Fruit fly (Drosophila melanogaster) whole organism, wandering third instar larva: ENCODE results near the gene CG12112.
A peak's percentile ranks its signal among the peaks of the same experiment; 100 is the strongest.

Source experiments
- Abd-B ChIP-seq: fragments of >200 bp; optimal IDR thresholded peaks from 2 replicates; lab custom pipeline; 2017; ENCODE audit warnings: missing biosample characterization, missing genetic modification characterization
- CG32264 ChIP-seq: fragments of 200-800 bp; sonication (Bioruptor generic); optimal IDR thresholded peaks from 2 replicates; lab custom pipeline; 2016; ENCODE audit warnings: missing biosample characterization, missing genetic modification characterization
- CG9705 ChIP-seq: fragments of 200-800 bp; sonication (Bioruptor generic); optimal IDR thresholded peaks from 2 replicates; lab custom pipeline; 2018; ENCODE audit warnings: missing biosample characterization, mild to moderate bottlenecking, missing genetic modification characterization
- CrebA ChIP-seq: fragments of 200-800 bp; sonication (Bioruptor generic); optimal IDR thresholded peaks from 2 replicates; lab custom pipeline; 2016; ENCODE audit warnings: missing biosample characterization, mild to moderate bottlenecking, missing genetic modification characterization, borderline replicate concordance
- Dfd ChIP-seq: fragments of >200 bp; optimal IDR thresholded peaks from 2 replicates; lab custom pipeline; 2017; ENCODE audit warnings: missing biosample characterization, missing genetic modification characterization
- Dif ChIP-seq: fragments of 200-275, 200-300 bp; sonication (Bioruptor generic); optimal IDR thresholded peaks from 2 replicates; lab custom pipeline; 2018; ENCODE audit warnings: missing biosample characterization, missing genetic modification characterization; ENCODE audit not compliant: partially characterized antibody
- GATAd ChIP-seq: sonication (Bioruptor generic); optimal IDR thresholded peaks from 2 replicates; lab custom pipeline; 2016; ENCODE audit warnings: missing biosample characterization, missing genetic modification characterization
- HLH106 ChIP-seq: fragments of 200-800 bp; optimal IDR thresholded peaks from 3 replicates; lab custom pipeline; 2019; ENCODE audit warnings: missing biosample characterization, mild to moderate bottlenecking, missing genetic modification characterization, moderate library complexity
- Hnf4 ChIP-seq: fragments of 200-800 bp; sonication (Bioruptor generic); optimal IDR thresholded peaks from 2 replicates; lab custom pipeline; 2016; ENCODE audit warnings: missing biosample characterization, mild to moderate bottlenecking, missing genetic modification characterization
- Hr78 ChIP-seq: fragments of >200 bp; optimal IDR thresholded peaks from 2 replicates; lab custom pipeline; 2017; ENCODE audit warnings: missing biosample characterization, missing genetic modification characterization
- Hr83 ChIP-seq: fragments of 200-300 bp; sonication (Bioruptor generic); optimal IDR thresholded peaks from 2 replicates; lab custom pipeline; 2016; ENCODE audit warnings: missing biosample characterization, mild to moderate bottlenecking, missing genetic modification characterization, moderate library complexity; ENCODE audit not compliant: poor library complexity, severe bottlenecking
- Jra ChIP-seq: sonication (Bioruptor generic); optimal IDR thresholded peaks from 2 replicates; lab custom pipeline; 2016; ENCODE audit warnings: missing biosample characterization, missing genetic modification characterization
- Mio ChIP-seq: sonication (Bioruptor generic); optimal IDR thresholded peaks from 2 replicates; lab custom pipeline; 2016; ENCODE audit warnings: missing biosample characterization, missing genetic modification characterization
- Myc ChIP-seq: fragments of >200 bp; optimal IDR thresholded peaks from 2 replicates; lab custom pipeline; 2017
- N ChIP-seq: fragments of >200 bp; optimal IDR thresholded peaks from 2 replicates; lab custom pipeline; 2018; ENCODE audit warnings: missing biosample characterization, missing external identifiers, missing genetic modification characterization
- OdsH ChIP-seq: fragments of 200-800 bp; sonication (Bioruptor generic); optimal IDR thresholded peaks from 2 replicates; lab custom pipeline; 2016; ENCODE audit warnings: missing biosample characterization, mild to moderate bottlenecking, missing genetic modification characterization
- Rel ChIP-seq, 2 experiments: fragments of 200-800 bp; sonication (Bioruptor generic) in 1 of 2; optimal IDR thresholded peaks; 2 replicates in 1 of 2; 3 replicates in 1 of 2; lab custom pipeline; 2016 to 2019; ENCODE audit warnings: mild to moderate bottlenecking in 2 of 2, missing biosample characterization in 2 of 2, missing genetic modification characterization in 2 of 2, moderate library complexity in 1 of 2
- Sp1 ChIP-seq: fragments of 200-800 bp; sonication (Bioruptor generic); optimal IDR thresholded peaks from 3 replicates; lab custom pipeline; 2019; ENCODE audit warnings: missing biosample characterization, mild to moderate bottlenecking, missing genetic modification characterization, moderate library complexity
- Vsx2 ChIP-seq: fragments of 200-300, 225-300 bp; sonication (Bioruptor generic); optimal IDR thresholded peaks from 2 replicates; lab custom pipeline; 2018; ENCODE audit warnings: missing biosample characterization, missing genetic modification characterization; ENCODE audit not compliant: partially characterized antibody
- br ChIP-seq: fragments of 200-800 bp; sonication (Bioruptor generic); optimal IDR thresholded peaks from 2 replicates; lab custom pipeline; 2016; ENCODE audit warnings: missing biosample characterization, missing genetic modification characterization
- brk ChIP-seq: fragments of 200-800 bp; sonication (Bioruptor generic); optimal IDR thresholded peaks from 2 replicates; lab custom pipeline; 2016; ENCODE audit warnings: missing biosample characterization, mild to moderate bottlenecking, missing genetic modification characterization
- dl ChIP-seq, 2 experiments: fragments of 175-275, 200-275 bp in 1 of 2; fragments of 200-275 bp in 1 of 2; sonication (Bioruptor generic); optimal IDR thresholded peaks; lab custom pipeline; 2018; ENCODE audit warnings: mild to moderate bottlenecking in 2 of 2, missing biosample characterization in 2 of 2, missing genetic modification characterization in 2 of 2, moderate library complexity in 2 of 2; ENCODE audit not compliant: partially characterized antibody in 2 of 2, insufficient read depth in 1 of 2
- dmrt93B ChIP-seq: fragments of 200-800 bp; sonication (Bioruptor generic); optimal IDR thresholded peaks from 2 replicates; lab custom pipeline; 2018; ENCODE audit warnings: missing biosample characterization, mild to moderate bottlenecking, missing genetic modification characterization
- dsf ChIP-seq: sonication (Bioruptor generic); optimal IDR thresholded peaks from 2 replicates; lab custom pipeline; 2016; ENCODE audit warnings: missing biosample characterization, missing genetic modification characterization, borderline replicate concordance
- ey ChIP-seq: fragments of 200-800 bp; sonication (Bioruptor generic); optimal IDR thresholded peaks from 2 replicates; lab custom pipeline; 2016; ENCODE audit warnings: missing biosample characterization, missing genetic modification characterization
- foxo ChIP-seq, 2 experiments: fragments of 200-800 bp; sonication (Bioruptor generic); optimal IDR thresholded peaks; 2 replicates in 1 of 2; 3 replicates in 1 of 2; lab custom pipeline; 2016 to 2017; ENCODE audit warnings: missing biosample characterization in 2 of 2, missing genetic modification characterization in 2 of 2
- fru ChIP-seq: fragments of 200-800 bp; sonication (Bioruptor generic); optimal IDR thresholded peaks from 3 replicates; lab custom pipeline; 2016; ENCODE audit warnings: missing biosample characterization, mild to moderate bottlenecking, missing genetic modification characterization
- h ChIP-seq: fragments of 200-800 bp; sonication (Bioruptor generic); optimal IDR thresholded peaks from 3 replicates; lab custom pipeline; 2016; ENCODE audit warnings: missing biosample characterization, mild to moderate bottlenecking, missing genetic modification characterization
- jim ChIP-seq: fragments of 175-275, 200-325 bp; sonication (Bioruptor generic); optimal IDR thresholded peaks from 2 replicates; lab custom pipeline; 2016; ENCODE audit warnings: missing biosample characterization, mild to moderate bottlenecking, missing genetic modification characterization
- lola ChIP-seq: fragments of >200 bp; optimal IDR thresholded peaks from 2 replicates; lab custom pipeline; 2017; ENCODE audit warnings: missing biosample characterization, missing genetic modification characterization
- pan ChIP-seq: fragments of >200 bp; optimal IDR thresholded peaks from 2 replicates; lab custom pipeline; 2017
- psq ChIP-seq: fragments of 200-800 bp; sonication (Bioruptor generic); optimal IDR thresholded peaks from 3 replicates; lab custom pipeline; 2017; ENCODE audit warnings: missing biosample characterization, mild to moderate bottlenecking, missing genetic modification characterization, moderate library complexity
- rgr ChIP-seq: fragments of 200-800 bp; sonication (Bioruptor generic); optimal IDR thresholded peaks from 3 replicates; lab custom pipeline; 2016; ENCODE audit warnings: missing biosample characterization, mild to moderate bottlenecking, missing genetic modification characterization
- sage ChIP-seq: fragments of 200-800 bp; sonication (Bioruptor generic); optimal IDR thresholded peaks from 2 replicates; lab custom pipeline; 2016; ENCODE audit warnings: missing biosample characterization, mild to moderate bottlenecking, missing genetic modification characterization
- sv ChIP-seq: fragments of 200-800 bp; sonication (Bioruptor generic); optimal IDR thresholded peaks from 3 replicates; lab custom pipeline; 2016; ENCODE audit warnings: missing biosample characterization, missing genetic modification characterization
- tai ChIP-seq: sonication (Bioruptor generic); optimal IDR thresholded peaks from 2 replicates; lab custom pipeline; 2016; ENCODE audit warnings: missing biosample characterization, missing genetic modification characterization
- usp ChIP-seq: fragments of >200 bp; optimal IDR thresholded peaks from 2 replicates; lab custom pipeline; 2017; ENCODE audit warnings: missing biosample characterization, missing genetic modification characterization
- woc ChIP-seq: sonication (Bioruptor generic); optimal IDR thresholded peaks from 2 replicates; lab custom pipeline; 2016; ENCODE audit warnings: missing biosample characterization, mild to moderate bottlenecking, missing genetic modification characterization

Gene CG12112

dm6 chrX:8573744-8574484 is 13.9 kb upstream of the CG12112 start, which contains the start of gene CG12065:
TSS of gene CG12065 (plus strand) at chrX:8574306.
- no peak for TF ChIP-seq Jra (GFP tag; lab: Kevin White, UChicago)
- peak; percentile 26 for TF ChIP-seq ey (GFP tag; lab: Kevin White, UChicago)
- TF ChIP-seq OdsH (GFP tag; lab: Kevin White, UChicago) = no peak
- peak; percentile 35 for TF ChIP-seq sage (GFP tag; lab: Kevin White, UChicago)
- TF ChIP-seq sv = peak; percentile 1
- TF ChIP-seq usp = no peak
- no peak for TF ChIP-seq dmrt93B (GFP tag; lab: Kevin White, UChicago)
- peak in 1 of 2 experiments; percentile 47 for TF ChIP-seq foxo (GFP tag; optimal IDR thresholded peaks at IDR 0.05; lab: Kevin White, UChicago)
- no peak for TF ChIP-seq Hr78 (GFP tag; lab: Kevin White, UChicago)
- TF ChIP-seq brk (GFP tag; lab: Kevin White, UChicago) = peak; percentile 41
- no peak for TF ChIP-seq pan
- no peak for TF ChIP-seq HLH106 (tag; lab: Kevin White, UChicago)
- TF ChIP-seq Sp1 (GFP tag; lab: Kevin White, UChicago) = no peak
- TF ChIP-seq Rel (GFP tag; optimal IDR thresholded peaks at IDR 0.05; lab: Kevin White, UChicago) = no peak
- TF ChIP-seq Rel (tag; optimal IDR thresholded peaks at IDR 0.05; lab: Kevin White, UChicago) = no peak
- TF ChIP-seq dsf = no peak
- TF ChIP-seq GATAd (GFP tag; lab: Kevin White, UChicago) = no peak
- TF ChIP-seq h = peak; percentile 3
- peak; percentile 43 for TF ChIP-seq woc (GFP tag; lab: Kevin White, UChicago)
- TF ChIP-seq br = no peak
- no peak for TF ChIP-seq CrebA (GFP tag; lab: Kevin White, UChicago)

- no peak for TF ChIP-seq Rel (GFP tag; optimal IDR thresholded peaks at IDR 0.05; lab: Kevin White, UChicago)
- peak; percentile 48 for TF ChIP-seq Rel (tag; optimal IDR thresholded peaks at IDR 0.05; lab: Kevin White, UChicago)
- no peak for TF ChIP-seq dl (GFP tag; optimal IDR thresholded peaks at IDR 0.05; lab: Kevin White, UChicago; ENCODE audit: insufficient read depth in 1 of 2, partially characterized antibody in 2 of 2)
- no peak for TF ChIP-seq CG9705 (GFP tag; lab: Kevin White, UChicago)
- no peak for TF ChIP-seq dmrt93B (GFP tag; lab: Kevin White, UChicago)
- no peak for TF ChIP-seq Dif (GFP tag; lab: Kevin White, UChicago)
- no peak for TF ChIP-seq Jra (GFP tag; lab: Kevin White, UChicago)
- TF ChIP-seq tai (GFP tag; lab: Kevin White, UChicago) = no peak
- TF ChIP-seq Dfd (GFP tag; lab: Kevin White, UChicago) = no peak
- TF ChIP-seq Mio (GFP tag; lab: Kevin White, UChicago) = no peak
- TF ChIP-seq usp = no peak
- TF ChIP-seq Vsx2 (GFP tag; lab: Kevin White, UChicago) = no peak
- TF ChIP-seq Myc = no peak
- TF ChIP-seq N (GFP tag; lab: Kevin White, UChicago) = no peak
- no peak for TF ChIP-seq br
- no peak for TF ChIP-seq CG32264 (GFP tag; lab: Kevin White, UChicago)
- TF ChIP-seq Hnf4 (GFP tag; lab: Kevin White, UChicago) = peak; percentile 7
- peak in 1 of 2 experiments; percentile 19 for TF ChIP-seq foxo (GFP tag; optimal IDR thresholded peaks at IDR 0.05; lab: Kevin White, UChicago)
- TF ChIP-seq jim (GFP tag; lab: Kevin White, UChicago) = no peak
- TF ChIP-seq brk (GFP tag; lab: Kevin White, UChicago) = peak; percentile 20
- no peak for TF ChIP-seq sage (GFP tag; lab: Kevin White, UChicago)
- TF ChIP-seq h = peak; percentile 54
- TF ChIP-seq pan = no peak
- TF ChIP-seq OdsH (GFP tag; lab: Kevin White, UChicago) = peak; percentile 9
- TF ChIP-seq Hr78 (GFP tag; lab: Kevin White, UChicago) = no peak
- TF ChIP-seq rgr = peak; percentile 25
- no peak for TF ChIP-seq Abd-B (GFP tag; lab: Kevin White, UChicago)
- peak; percentile 25 for TF ChIP-seq HLH106 (tag; lab: Kevin White, UChicago)
- TF ChIP-seq psq (GFP tag; lab: Kevin White, UChicago) = no peak
- TF ChIP-seq Sp1 (GFP tag; lab: Kevin White, UChicago) = peak; percentile 38
- peak; percentile 39 for TF ChIP-seq ey (GFP tag; lab: Kevin White, UChicago)
- TF ChIP-seq fru = peak; percentile 16
- no peak for TF ChIP-seq woc (GFP tag; lab: Kevin White, UChicago)
- no peak for TF ChIP-seq dsf
- no peak for TF ChIP-seq GATAd (GFP tag; lab: Kevin White, UChicago)
- no peak for TF ChIP-seq lola
- no peak for TF ChIP-seq CrebA (GFP tag; lab: Kevin White, UChicago)
- no peak for TF ChIP-seq sv
- no peak for TF ChIP-seq Hr83
Observed at dm6 chrX:8572939-8573594, 13.1 kb upstream of the CG12112 start, which contains the start of gene spirit. TSS of gene spirit (minus strand) at chrX:8573593.
